Worm (Caenorhabditis elegans): ENCODE data around the gene Y46G5A.7.
A peak's percentile ranks its signal among the peaks of the same experiment; 100 is the strongest.

Gene Y46G5A.7

ce11 chrII:12727871-12728270 lies 28.3 kb downstream of the Y46G5A.7 start:
- no peak for TF ChIP-seq nhr-84 (tag; optimal IDR thresholded peaks at IDR 0.05)
- no peak for TF ChIP-seq sptf-1 (tag; optimal IDR thresholded peaks at IDR 0.05)
- no peak for TF ChIP-seq efl-1 (optimal IDR thresholded peaks at IDR 0.05)
- peak in 1 of 2 experiments; percentile 16 for TF ChIP-seq efl-1 (GFP tag; optimal IDR thresholded peaks at IDR 0.05 in 1 of 2)
- no peak for TF ChIP-seq mdl-1 (tag; optimal IDR thresholded peaks at IDR 0.05)
- no peak for TF ChIP-seq snu-23 (GFP tag; optimal IDR thresholded peaks at IDR 0.05)
- TF ChIP-seq ets-5 (GFP tag; IDR thresholded peaks at IDR 0.05) = no peak
- no peak for TF ChIP-seq ceh-63 (GFP tag; optimal IDR thresholded peaks at IDR 0.05)

- TF ChIP-seq nhr-85 (tag) (no peak), nhr-19 (GFP tag; conservative IDR thresholded peaks at IDR 0.05) (no peak), pqm-1 (tag; optimal IDR thresholded peaks at IDR 0.05) (no peak), fkh-8 (tag; optimal IDR thresholded peaks at IDR 0.05) (no peak), efl-3 (GFP tag; optimal IDR thresholded peaks at IDR 0.05) (no peak), nhr-76 (tag; optimal IDR thresholded peaks at IDR 0.05) (no peak), lin-39 (tag; optimal IDR thresholded peaks at IDR 0.05) (no peak), zag-1 (tag; optimal IDR thresholded peaks at IDR 0.05) (no peak), aly-2 (tag; optimal IDR thresholded peaks at IDR 0.05) (no peak), xbp-1 (tag; optimal IDR thresholded peaks at IDR 0.05) (no peak), elt-3 (tag; optimal IDR thresholded peaks at IDR 0.05) (no peak), rnt-1 (tag; optimal IDR thresholded peaks at IDR 0.05) (no peak)
Measured at ce11 chrII:12726704-12727103, 29.4 kb downstream of the Y46G5A.7 start.

ce11 chrII:12722685-12723287 lies 33.3 kb downstream of the Y46G5A.7 start:
- TF ChIP-seq ztf-4 (tag; optimal IDR thresholded peaks at IDR 0.05) (no peak), nhr-28 (tag; optimal IDR thresholded peaks at IDR 0.05) (no peak), nhr-84 (tag; optimal IDR thresholded peaks at IDR 0.05) (no peak), dpl-1 (GFP tag; optimal IDR thresholded peaks at IDR 0.05) (no peak), swsn-7 (tag; optimal IDR thresholded peaks at IDR 0.05) (no peak), unc-30 (tag; optimal IDR thresholded peaks at IDR 0.05) (no peak), lin-39 (tag; optimal IDR thresholded peaks at IDR 0.05) (no peak), egl-27 (tag; optimal IDR thresholded peaks at IDR 0.05) (no peak), hpl-2 (GFP tag; optimal IDR thresholded peaks at IDR 0.05) (no peak)

ce11 chrII:12722049-12722448 lies 34.1 kb downstream of the Y46G5A.7 start:
- no peak for TF ChIP-seq hlh-4 (tag; optimal IDR thresholded peaks at IDR 0.05)
- no peak for TF ChIP-seq pax-3 (tag; optimal IDR thresholded peaks at IDR 0.05)
- no peak for TF ChIP-seq fkh-10 (GFP tag; optimal IDR thresholded peaks at IDR 0.05)
- TF ChIP-seq lsy-2 (tag; optimal IDR thresholded peaks at IDR 0.05) = no peak
- TF ChIP-seq zag-1 (tag; optimal IDR thresholded peaks at IDR 0.05) = no peak
- no peak for TF ChIP-seq mep-1 (tag; optimal IDR thresholded peaks at IDR 0.05)
- no peak for TF ChIP-seq lin-14 (GFP tag; optimal IDR thresholded peaks at IDR 0.05)
- TF ChIP-seq alr-1 (tag; optimal IDR thresholded peaks at IDR 0.05; ENCODE audit: borderline replicate concordance) = no peak
- no peak for TF ChIP-seq efl-1 (optimal IDR thresholded peaks at IDR 0.05)
- TF ChIP-seq efl-1 (GFP tag; optimal IDR thresholded peaks at IDR 0.05 in 1 of 2) = no peak
- TF ChIP-seq dsc-1 (tag; optimal IDR thresholded peaks at IDR 0.05) = no peak
- no peak for TF ChIP-seq ceh-82 (tag; optimal IDR thresholded peaks at IDR 0.05)
- TF ChIP-seq nhr-20 (tag; optimal IDR thresholded peaks at IDR 0.05) = no peak
- TF ChIP-seq tlp-1 (tag; optimal IDR thresholded peaks at IDR 0.05) = no peak
- no peak for TF ChIP-seq swsn-7 (tag; optimal IDR thresholded peaks at IDR 0.05)
- TF ChIP-seq lir-3 (tag; optimal IDR thresholded peaks at IDR 0.05; ENCODE audit: poor library complexity) = no peak
- TF ChIP-seq Y116A8C.19 (tag; optimal IDR thresholded peaks at IDR 0.05; ENCODE audit: borderline replicate concordance) = no peak
